Worm (Caenorhabditis elegans): ENCODE data around the gene Y42G9A.1.

The Y42G9A.1 gene

DNA sequence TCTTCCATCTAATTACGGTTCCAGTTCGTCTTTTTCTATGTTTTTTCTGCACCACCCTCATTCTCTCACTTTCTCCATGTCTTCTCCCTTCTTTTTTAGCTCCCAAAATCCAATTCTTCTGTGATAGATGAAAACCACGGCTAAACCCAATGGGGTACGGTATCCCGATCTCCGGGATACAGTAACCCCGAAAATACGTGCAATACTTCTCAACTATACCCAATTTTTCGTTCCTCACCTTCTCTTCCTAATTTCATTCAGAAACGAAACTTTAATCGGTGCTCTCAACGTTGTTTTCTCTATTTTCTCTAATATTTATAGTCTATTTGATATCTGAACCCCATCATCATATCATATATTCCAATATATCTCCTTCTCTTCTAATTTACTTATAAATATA is 26.1 kb upstream of the Y42G9A.1 start (continued):
- TF ChIP-seq sdz-38 (tag; optimal IDR thresholded peaks at IDR 0.05) (no peak), mxl-1 (tag; optimal IDR thresholded peaks at IDR 0.05) (no peak), hsf-1 (GFP tag; IDR thresholded peaks at IDR 0.05) (no peak), nfya-2 (GFP tag; IDR thresholded peaks at IDR 0.05) (no peak), let-607 (tag; optimal IDR thresholded peaks at IDR 0.05) (no peak), Y56A3A.18 (GFP tag; IDR thresholded peaks at IDR 0.05) (no peak), ceh-27 (GFP tag; optimal IDR thresholded peaks at IDR 0.05) (no peak), hlh-26 (GFP tag; conservative IDR thresholded peaks at IDR 0.05) (no peak), F52B5.7 (tag; optimal IDR thresholded peaks at IDR 0.05) (peak; percentile 40), attf-3 (GFP tag; conservative IDR thresholded peaks at IDR 0.05) (no peak), ccch-3 (GFP tag; optimal IDR thresholded peaks at IDR 0.05) (no peak), F55B11.4 (tag; optimal IDR thresholded peaks at IDR 0.05; ENCODE audit: borderline replicate concordance, insufficient read depth) (no peak), ceh-91 (GFP tag; IDR thresholded peaks at IDR 0.05) (no peak), snpc-1.1 (tag; optimal IDR thresholded peaks at IDR 0.05; ENCODE audit: insufficient read depth) (no peak), egl-18 (GFP tag; IDR thresholded peaks at IDR 0.05) (no peak), athp-1 (tag; optimal IDR thresholded peaks at IDR 0.05) (peak; percentile 50), Y53G8AR.9 (GFP tag; conservative IDR thresholded peaks at IDR 0.05) (no peak), T07F8.4 (tag; optimal IDR thresholded peaks at IDR 0.05) (no peak), K12H6.12 (tag; optimal IDR thresholded peaks at IDR 0.05) (peak; percentile 6), ceh-100 (GFP tag; IDR thresholded peaks at IDR 0.05) (0 out of 2 replicates have a peak, but pooled peaks have one; percentile 11), nhr-80 (tag; optimal IDR thresholded peaks at IDR 0.05) (no peak), pbrm-1 (GFP tag; IDR thresholded peaks at IDR 0.05) (0 out of 2 replicates have a peak, but pooled peaks have one; percentile 11), lin-35 (GFP tag; optimal IDR thresholded peaks at IDR 0.05) (peak in 1 of 3 experiments; percentile 62), fkh-3 (tag; optimal IDR thresholded peaks at IDR 0.05) (no peak), aptf-3 (GFP tag; IDR thresholded peaks at IDR 0.05) (peak; percentile 64; the same call in 1 of the 2 replicates), attf-6 (GFP tag; IDR thresholded peaks at IDR 0.05) (0 out of 2 replicates have a peak, but pooled peaks have one; percentile 18), dox-1 (GFP tag; IDR thresholded peaks at IDR 0.05) (0 out of 2 replicates have a peak, but pooled peaks have one; percentile 4), rec-8 (tag; optimal IDR thresholded peaks at IDR 0.05) (no peak), mes-4 (tag; optimal IDR thresholded peaks at IDR 0.05) (no peak), hmg-20 (GFP tag; IDR thresholded peaks at IDR 0.05) (no peak), ceh-79 (tag; optimal IDR thresholded peaks at IDR 0.05) (no peak), ceh-40 (GFP tag; IDR thresholded peaks at IDR 0.05) (no peak), Y79H2A.3 (GFP tag; conservative IDR thresholded peaks at IDR 0.05) (no peak), F10E7.11 (tag; optimal IDR thresholded peaks at IDR 0.05) (no peak), nhr-90 (tag; optimal IDR thresholded peaks at IDR 0.05) (no peak), efl-1 (GFP tag; optimal IDR thresholded peaks at IDR 0.05) (no peak), zim-3 (tag; optimal IDR thresholded peaks at IDR 0.05) (no peak), tlf-1 (GFP tag; optimal IDR thresholded peaks at IDR 0.05) (no peak), hmg-1.2 (GFP tag; IDR thresholded peaks at IDR 0.05) (no peak), unc-62 (GFP tag; optimal IDR thresholded peaks at IDR 0.05) (no peak), ets-4 (GFP tag; optimal IDR thresholded peaks at IDR 0.05) (no peak), madf-3 (GFP tag; IDR thresholded peaks at IDR 0.05) (no peak), madf-6 (GFP tag; IDR thresholded peaks at IDR 0.05) (peak; percentile 33; the same call in 1 of the 2 replicates)
